Fruit fly (Drosophila melanogaster) whole organism, embryonic: ENCODE results near the gene CG43131.

Experiments
- CG11504 ChIP-seq: fragments of 200-800 bp; sonication (Bioruptor generic); optimal IDR thresholded peaks from 3 replicates; lab custom pipeline; 2019; ENCODE audit warnings: missing biosample characterization, mild to moderate bottlenecking, missing genetic modification characterization, moderate library complexity
- CG12236 ChIP-seq: fragments of 200-800 bp; sonication (Bioruptor generic); optimal IDR thresholded peaks from 2 replicates; lab custom pipeline; 2016; ENCODE audit warnings: missing biosample characterization, missing genetic modification characterization
- CG15514 ChIP-seq: fragments of 200-800 bp; sonication (Bioruptor generic); optimal IDR thresholded peaks from 3 replicates; lab custom pipeline; 2017; ENCODE audit warnings: missing biosample characterization, missing genetic modification characterization, mild to moderate bottlenecking, moderate library complexity, missing genetic modification reagents
- CG17361 ChIP-seq: fragments of 200-800 bp; sonication (Bioruptor generic); IDR thresholded peaks from 3 replicates; pipeline ENCODE4 v1.3.6; 2022; ENCODE audit warnings: missing biosample characterization, missing genetic modification characterization
- CG17829 ChIP-seq: fragments of 200-800 bp; optimal IDR thresholded peaks from 2 replicates; lab custom pipeline; 2019; ENCODE audit warnings: missing biosample characterization, mild to moderate bottlenecking, missing genetic modification characterization, moderate library complexity
- CG3065 ChIP-seq: fragments of 200-800 bp; sonication (Bioruptor generic); optimal IDR thresholded peaks from 2 replicates; lab custom pipeline; 2016; ENCODE audit warnings: missing biosample characterization, missing genetic modification characterization
- CG31224 ChIP-seq: fragments of 200-800 bp; sonication (Bioruptor generic); IDR thresholded peaks from 2 replicates; pipeline ENCODE4 v1.3.6; 2022; ENCODE audit warnings: missing biosample characterization, missing genetic modification characterization
- CG42726 ChIP-seq: fragments of 200-800 bp; sonication (Bioruptor generic); IDR thresholded peaks from 2 replicates; pipeline ENCODE4 v1.3.6; 2022; ENCODE audit warnings: missing biosample characterization, missing genetic modification characterization; ENCODE audit not compliant: partially characterized antibody
- CG4282 ChIP-seq: fragments of 200-800 bp; sonication (Bioruptor generic); optimal IDR thresholded peaks from 2 replicates; lab custom pipeline; 2016; ENCODE audit warnings: missing biosample characterization, missing genetic modification characterization
- CG4617 ChIP-seq: fragments of 200-800 bp; sonication (Bioruptor generic); optimal IDR thresholded peaks from 3 replicates; lab custom pipeline; 2016; ENCODE audit warnings: missing biosample characterization, missing genetic modification characterization, borderline replicate concordance
- CG6791 ChIP-seq: fragments of 200-800 bp; sonication (Bioruptor generic); IDR thresholded peaks from 3 replicates; pipeline ENCODE4 v1.3.6; 2022; ENCODE audit warnings: missing biosample characterization, missing genetic modification characterization; ENCODE audit not compliant: partially characterized antibody
- CG7786 ChIP-seq: fragments of 200-800 bp; sonication (Bioruptor generic); optimal IDR thresholded peaks from 2 replicates; lab custom pipeline; 2016; ENCODE audit warnings: missing biosample characterization, missing genetic modification characterization
- CG8089 ChIP-seq: fragments of 200-800 bp; sonication (Bioruptor generic); optimal IDR thresholded peaks from 3 replicates; lab custom pipeline; 2016; ENCODE audit warnings: missing biosample characterization, missing genetic modification characterization
- CG8944 ChIP-seq: fragments of 200-800 bp; sonication (Bioruptor generic); optimal IDR thresholded peaks from 3 replicates; lab custom pipeline; 2016; ENCODE audit warnings: missing biosample characterization, missing genetic modification characterization
- CG9876 ChIP-seq: fragments of 200-800 bp; sonication (Bioruptor generic); optimal IDR thresholded peaks from 2 replicates; lab custom pipeline; 2016; ENCODE audit warnings: missing biosample characterization, missing genetic modification characterization
- Camta ChIP-seq: fragments of 200-800 bp; sonication (Bioruptor generic); optimal IDR thresholded peaks from 2 replicates; lab custom pipeline; 2016; ENCODE audit warnings: missing biosample characterization, missing genetic modification characterization
- CkIIα-i1 ChIP-seq: fragments of 200-800 bp; sonication (Bioruptor generic); IDR thresholded peaks from 2 replicates; pipeline ENCODE4 v1.3.6; 2022; ENCODE audit warnings: missing biosample characterization, missing genetic modification characterization
- Dip2 ChIP-seq: fragments of 200-800 bp; sonication (Bioruptor generic); IDR thresholded peaks from 2 replicates; pipeline ENCODE4 v1.3.6; 2022; ENCODE audit warnings: missing biosample characterization, missing genetic modification characterization
- Ets65A ChIP-seq: fragments of 200-800 bp; sonication (Bioruptor generic); peaks from one replicate; lab custom pipeline; 2016; ENCODE audit warnings: missing biosample characterization, missing genetic modification characterization
- GATAe ChIP-seq: fragments of 200-800 bp; sonication (Bioruptor generic); conservative IDR thresholded peaks from 2 replicates; pipeline ENCODE4 v1.3.6; 2022; ENCODE audit warnings: missing biosample characterization, missing genetic modification characterization
- HHEX ChIP-seq: fragments of 200-800 bp; sonication (Bioruptor generic); optimal IDR thresholded peaks from 3 replicates; lab custom pipeline; 2017; ENCODE audit warnings: missing biosample characterization, mild to moderate bottlenecking, missing genetic modification characterization, missing genetic modification reagents
- HLH3B ChIP-seq: fragments of 200-800 bp; sonication (Bioruptor generic); IDR thresholded peaks from 2 replicates; pipeline ENCODE4 v1.3.6; 2022; ENCODE audit warnings: missing biosample characterization, missing genetic modification characterization
- HmgD ChIP-seq: fragments of 200-800 bp; sonication (Bioruptor generic); optimal IDR thresholded peaks from 3 replicates; lab custom pipeline; 2016; ENCODE audit warnings: missing biosample characterization, missing genetic modification characterization
- MTF-1 ChIP-seq: fragments of 200-800 bp; sonication (Bioruptor generic); optimal IDR thresholded peaks from 2 replicates; lab custom pipeline; 2018; ENCODE audit warnings: missing biosample characterization, mild to moderate bottlenecking, missing genetic modification characterization, borderline replicate concordance
- Mrtf ChIP-seq: fragments of 200-800 bp; sonication (Bioruptor generic); IDR thresholded peaks from 3 replicates; pipeline ENCODE4 v1.3.6; 2022; ENCODE audit warnings: missing biosample characterization, missing genetic modification characterization
- NC2β ChIP-seq: fragments of 200-800 bp; sonication (Bioruptor generic); optimal IDR thresholded peaks from 2 replicates; lab custom pipeline; 2016; ENCODE audit warnings: missing biosample characterization, missing genetic modification characterization
- Nf-YC ChIP-seq: fragments of 200-800 bp; optimal IDR thresholded peaks from 3 replicates; lab custom pipeline; 2019; ENCODE audit warnings: missing biosample characterization, mild to moderate bottlenecking, missing genetic modification characterization, moderate library complexity
- Ptx1 ChIP-seq: fragments of 200-800 bp; sonication (Bioruptor generic); IDR thresholded peaks from 2 replicates; pipeline ENCODE4 v1.3.6; 2022; ENCODE audit warnings: missing biosample characterization, missing genetic modification characterization
- Sox100B ChIP-seq: fragments of 200-800 bp; sonication (Bioruptor generic); optimal IDR thresholded peaks from 3 replicates; lab custom pipeline; 2018; ENCODE audit warnings: missing biosample characterization, mild to moderate bottlenecking, missing genetic modification characterization
- Sry-β ChIP-seq: fragments of 200-800 bp; sonication (Bioruptor generic); optimal IDR thresholded peaks from 2 replicates; lab custom pipeline; 2018; ENCODE audit warnings: missing biosample characterization, mild to moderate bottlenecking, missing genetic modification characterization, moderate library complexity
- al ChIP-seq: fragments of 200-800 bp; sonication (Bioruptor generic); IDR thresholded peaks from 2 replicates; pipeline ENCODE4 v1.3.6; 2022; ENCODE audit warnings: missing biosample characterization, missing genetic modification characterization
- ara ChIP-seq: fragments of 200-800 bp; sonication (Bioruptor generic); IDR thresholded peaks from 2 replicates; pipeline ENCODE4 v1.3.6; 2022; ENCODE audit warnings: missing biosample characterization, missing genetic modification characterization
- ase ChIP-seq: fragments of 200-800 bp; sonication (Bioruptor generic); IDR thresholded peaks from 3 replicates; pipeline ENCODE4 v1.3.6; 2022; ENCODE audit warnings: missing biosample characterization, missing genetic modification characterization
- bcd ChIP-seq: fragments of 200-800 bp; sonication (Bioruptor generic); optimal IDR thresholded peaks from 2 replicates; lab custom pipeline; 2017; ENCODE audit warnings: missing biosample characterization, mild to moderate bottlenecking, missing genetic modification characterization
- chm ChIP-seq: fragments of 200-800 bp; sonication (Bioruptor generic); IDR thresholded peaks from 2 replicates; pipeline ENCODE4 v1.3.6; 2022; ENCODE audit warnings: missing biosample characterization, missing genetic modification characterization
- ci ChIP-seq: fragments of 200-800 bp; sonication (Bioruptor generic); IDR thresholded peaks from 3 replicates; pipeline ENCODE4 v1.3.6; 2022; ENCODE audit warnings: missing biosample characterization, missing genetic modification characterization
- crc ChIP-seq: fragments of 200-800 bp; sonication (Bioruptor generic); optimal IDR thresholded peaks from 2 replicates; lab custom pipeline; 2016; ENCODE audit warnings: missing biosample characterization, missing genetic modification characterization
- crol ChIP-seq: fragments of 200-800 bp; sonication (Bioruptor generic); IDR thresholded peaks from 2 replicates; pipeline ENCODE4 v1.3.6; 2022; ENCODE audit warnings: missing biosample characterization, missing genetic modification characterization
- dmrt11E ChIP-seq: fragments of 200-800 bp; sonication (Bioruptor generic); optimal IDR thresholded peaks from 3 replicates; lab custom pipeline; 2018; ENCODE audit warnings: missing biosample characterization, mild to moderate bottlenecking, missing genetic modification characterization, moderate library complexity
- fd102C ChIP-seq: fragments of 200-800 bp; sonication (Bioruptor generic); optimal IDR thresholded peaks from 2 replicates; lab custom pipeline; 2018; ENCODE audit warnings: missing biosample characterization, mild to moderate bottlenecking, missing genetic modification characterization, moderate library complexity
- gce ChIP-seq: fragments of 200-800 bp; sonication (Bioruptor generic); IDR thresholded peaks from 3 replicates; pipeline ENCODE4 v1.3.6; 2022; ENCODE audit warnings: missing biosample characterization, missing genetic modification characterization
- gem ChIP-seq: fragments of 200-800 bp; sonication (Bioruptor generic); optimal IDR thresholded peaks from 2 replicates; lab custom pipeline; 2019; ENCODE audit warnings: missing biosample characterization, mild to moderate bottlenecking, missing genetic modification characterization, moderate library complexity
- hth ChIP-seq: fragments of >200 bp; optimal IDR thresholded peaks from 2 replicates; lab custom pipeline; 2017; ENCODE audit warnings: inconsistent platforms
- jing ChIP-seq: fragments of 200-800 bp; sonication (Bioruptor generic); optimal IDR thresholded peaks from 2 replicates; lab custom pipeline; 2018; ENCODE audit warnings: missing biosample characterization, mild to moderate bottlenecking, missing genetic modification characterization
- lbe ChIP-seq: fragments of 200-800 bp; sonication (Bioruptor generic); optimal IDR thresholded peaks from 2 replicates; lab custom pipeline; 2016; ENCODE audit warnings: missing biosample characterization, mild to moderate bottlenecking, missing genetic modification characterization
- nau ChIP-seq: fragments of 200-800 bp; sonication (Bioruptor generic); optimal IDR thresholded peaks from 3 replicates; lab custom pipeline; 2017; ENCODE audit warnings: missing biosample characterization, mild to moderate bottlenecking, missing genetic modification characterization, missing genetic modification reagents
- pzg ChIP-seq: fragments of 200-800 bp; sonication (Bioruptor generic); optimal IDR thresholded peaks from 3 replicates; lab custom pipeline; 2018; ENCODE audit warnings: missing biosample characterization, mild to moderate bottlenecking, missing genetic modification characterization, moderate library complexity
- scrt ChIP-seq: fragments of 200-800 bp; sonication (Bioruptor generic); optimal IDR thresholded peaks from 2 replicates; lab custom pipeline; 2018; ENCODE audit warnings: missing biosample characterization, mild to moderate bottlenecking, missing genetic modification characterization, moderate library complexity
- slp2 ChIP-seq: fragments of 200-800 bp; sonication (Bioruptor generic); optimal IDR thresholded peaks from 2 replicates; lab custom pipeline; 2016; ENCODE audit warnings: missing biosample characterization, missing genetic modification characterization
- sr ChIP-seq: fragments of 200-800 bp; sonication (Bioruptor generic); IDR thresholded peaks from 3 replicates; pipeline ENCODE4 v1.3.6; 2022; ENCODE audit warnings: missing biosample characterization, missing genetic modification characterization
- tgo ChIP-seq: fragments of 200-800 bp; sonication (Bioruptor generic); IDR thresholded peaks from 3 replicates; pipeline ENCODE4 v1.3.6; 2022; ENCODE audit warnings: missing biosample characterization, missing genetic modification characterization
- unc-4 ChIP-seq: fragments of 200-800 bp; sonication (Bioruptor generic); IDR thresholded peaks from 2 replicates; pipeline ENCODE4 v1.3.6; 2022; ENCODE audit warnings: missing biosample characterization, missing genetic modification characterization; ENCODE audit not compliant: partially characterized antibody
- yki ChIP-seq: fragments of >200 bp; optimal IDR thresholded peaks from 3 replicates; lab custom pipeline; 2018

CG43131 gene

dm6 chr3R:5060281-5060668, 48.7 kb downstream of the CG43131 start (continued):
- TF ChIP-seq chm (0 out of 2 replicates have a peak, but pooled peaks have one; percentile 7), CG7786 (no peak), CkIIα-i1 (GFP tag; lab: Robert Waterston, UW) (no peak), sr (GFP tag; lab: Robert Waterston, UW) (no peak), CG6791 (GFP tag; lab: Robert Waterston, UW) (no peak), lbe (GFP tag; lab: Kevin White, UChicago) (no peak), ase (no peak), fd102C (GFP tag; lab: Kevin White, UChicago) (no peak), crol (no peak), HHEX (GFP tag; lab: Kevin White, UChicago) (no peak), nau (no peak), tgo (GFP tag; lab: Robert Waterston, UW) (no peak), scrt (GFP tag; lab: Kevin White, UChicago) (no peak), MTF-1 (GFP tag; lab: Kevin White, UChicago) (no peak), yki (no peak), Dip2 (GFP tag; lab: Robert Waterston, UW) (no peak), Ptx1 (GFP tag; lab: Robert Waterston, UW) (no peak), CG12236 (GFP tag; lab: Kevin White, UChicago) (no peak), HLH3B (GFP tag; lab: Robert Waterston, UW) (no peak), CG4617 (GFP tag; lab: Kevin White, UChicago) (no peak), unc-4 (GFP tag; lab: Robert Waterston, UW) (no peak), HmgD (no peak), Camta (GFP tag; lab: Kevin White, UChicago) (no peak), GATAe (GFP tag; lab: Robert Waterston, UW) (no peak), ci (GFP tag; lab: Robert Waterston, UW) (no peak), crc (GFP tag; lab: Kevin White, UChicago) (no peak), ara (peak; percentile 59; the same call in 1 of the 2 replicates), Sox100B (no peak), CG15514 (GFP tag; lab: Kevin White, UChicago) (no peak), CG3065 (GFP tag; lab: Kevin White, UChicago) (no peak), CG8944 (no peak), Mrtf (GFP tag; lab: Robert Waterston, UW) (no peak), al (GFP tag; lab: Robert Waterston, UW) (no peak), jing (GFP tag; lab: Kevin White, UChicago) (no peak), CG4282 (GFP tag; lab: Kevin White, UChicago) (no peak), Sry-β (GFP tag; lab: Kevin White, UChicago) (no peak), bcd (GFP tag; lab: Kevin White, UChicago) (no peak), CG17829 (tag; lab: Kevin White, UChicago) (no peak), dmrt11E (tag; lab: Kevin White, UChicago) (peak; percentile 53), CG42726 (GFP tag; lab: Robert Waterston, UW) (no peak), slp2 (peak; percentile 6), gce (GFP tag; lab: Robert Waterston, UW) (no peak), CG17361 (GFP tag; lab: Robert Waterston, UW) (no peak), gem (tag; lab: Kevin White, UChicago) (peak; percentile 60), Ets65A (no peak), pzg (GFP tag; lab: Kevin White, UChicago) (no peak), NC2β (GFP tag; lab: Kevin White, UChicago) (no peak), Nf-YC (no peak), hth (no peak), CG11504 (tag; lab: Kevin White, UChicago) (peak; percentile 26), CG8089 (GFP tag; lab: Kevin White, UChicago) (no peak), CG9876 (GFP tag; lab: Kevin White, UChicago) (no peak), CG31224 (GFP tag; lab: Robert Waterston, UW) (no peak)
